Fruit fly (Drosophila melanogaster): ENCODE data around the gene CG7386.

Gene CG7386

dm6 chr3L:6215976-6216786, 26.6 kb downstream of the CG7386 start:
- TF ChIP-seq salr (GFP tag; optimal IDR thresholded peaks at IDR 0.05) (no peak), fkh (GFP tag; optimal IDR thresholded peaks at IDR 0.05) (peak; percentile 97), CG11762 (GFP tag; optimal IDR thresholded peaks at IDR 0.05; ENCODE audit: insufficient read depth) (no peak), Sox14 (GFP tag; optimal IDR thresholded peaks at IDR 0.05) (no peak)

DNA sequence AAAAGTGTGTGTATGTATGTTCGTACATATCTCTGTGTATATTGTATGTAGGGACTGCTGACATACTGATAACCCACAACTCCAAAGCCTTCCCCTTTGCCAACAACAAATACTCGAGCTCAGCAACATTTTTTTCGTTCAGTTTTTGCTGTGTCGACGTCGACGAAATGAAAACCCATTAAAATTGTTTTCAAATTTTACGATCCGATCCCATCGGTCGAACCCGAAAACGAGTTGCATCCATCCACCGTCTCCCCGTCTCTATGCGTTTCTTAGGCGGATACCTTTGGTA, 27.2 kb downstream of the CG7386 start:
- peak; percentile 70 for TF ChIP-seq svp (GFP tag)
- no peak for TF ChIP-seq Sox14 (GFP tag; optimal IDR thresholded peaks at IDR 0.05)
- no peak for TF ChIP-seq Hr38 (GFP tag; optimal IDR thresholded peaks at IDR 0.05)

DNA sequence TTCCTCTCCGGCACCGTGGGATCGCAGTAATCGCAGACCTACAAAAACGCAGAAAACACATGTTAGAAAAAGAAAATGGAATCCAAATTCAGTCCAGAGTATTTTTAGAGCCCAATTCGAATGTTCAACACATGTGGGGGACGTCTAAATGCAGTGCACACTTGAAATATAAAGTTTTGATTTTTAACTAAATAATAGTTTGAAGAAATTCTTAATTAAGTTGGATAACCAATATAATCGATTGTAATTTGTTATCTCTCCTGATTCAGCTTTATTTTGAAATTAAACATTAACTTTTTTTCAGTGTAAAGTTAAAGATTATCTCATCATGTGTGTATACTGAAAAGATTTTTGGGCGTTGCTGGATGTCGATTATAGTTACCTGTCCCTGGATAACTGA, 27.7 kb downstream of the CG7386 start:
- TF ChIP-seq CG16779 (tag; optimal IDR thresholded peaks at IDR 0.05): no peak
- peak; percentile 67 for TF ChIP-seq Met (GFP tag; optimal IDR thresholded peaks at IDR 0.05)
- no peak for TF ChIP-seq CG6854 (GFP tag; optimal IDR thresholded peaks at IDR 0.05)
- peak; percentile 26; the same call in 1 of the 2 replicates for TF ChIP-seq Gug (GFP tag; IDR thresholded peaks at IDR 0.05)
- TF ChIP-seq CG10631 (GFP tag; optimal IDR thresholded peaks at IDR 0.05): peak; percentile 55
- TF ChIP-seq CG8319 (GFP tag; optimal IDR thresholded peaks at IDR 0.05): no peak
- TF ChIP-seq fd59A (GFP tag; optimal IDR thresholded peaks at IDR 0.05): no peak
- no peak for TF ChIP-seq Blimp-1 (GFP tag; optimal IDR thresholded peaks at IDR 0.05)
- TF ChIP-seq CG11902 (GFP tag; optimal IDR thresholded peaks at IDR 0.05): no peak
- no peak for TF ChIP-seq CG6276 (GFP tag; optimal IDR thresholded peaks at IDR 0.05)
- TF ChIP-seq spab (GFP tag; optimal IDR thresholded peaks at IDR 0.05): no peak
- peak; percentile 47; the same call in 2 of the 3 replicates for TF ChIP-seq CG8119 (GFP tag; IDR thresholded peaks at IDR 0.05)
- TF ChIP-seq esn (GFP tag; optimal IDR thresholded peaks at IDR 0.05): peak; percentile 69
- no peak for TF ChIP-seq cyc (GFP tag; optimal IDR thresholded peaks at IDR 0.05)
- TF ChIP-seq CG6792 (GFP tag; optimal IDR thresholded peaks at IDR 0.05): peak; percentile 37
- TF ChIP-seq CG3032 (tag; optimal IDR thresholded peaks at IDR 0.05): no peak
- peak; percentile 29 for TF ChIP-seq vri (GFP tag; optimal IDR thresholded peaks at IDR 0.05)
- TF ChIP-seq fkh (GFP tag; optimal IDR thresholded peaks at IDR 0.05): no peak
- peak; percentile 42 for TF ChIP-seq acj6 (GFP tag; optimal IDR thresholded peaks at IDR 0.05)
- no peak for TF ChIP-seq CG10669 (GFP tag; optimal IDR thresholded peaks at IDR 0.05)
- TF ChIP-seq pdm3 (GFP tag; optimal IDR thresholded peaks at IDR 0.05): no peak
- no peak for TF ChIP-seq net (GFP tag; optimal IDR thresholded peaks at IDR 0.05)
- no peak for TF ChIP-seq salr (GFP tag; optimal IDR thresholded peaks at IDR 0.05)
- TF ChIP-seq CG9139 (GFP tag; optimal IDR thresholded peaks at IDR 0.05): no peak
- peak; percentile 4 for TF ChIP-seq CG34406 (GFP tag; optimal IDR thresholded peaks at IDR 0.05)
- TF ChIP-seq svp (GFP tag): peak; percentile 65
- TF ChIP-seq lz (GFP tag; optimal IDR thresholded peaks at IDR 0.05): no peak
- TF ChIP-seq CG11294 (GFP tag; IDR thresholded peaks at IDR 0.05): no peak
- peak; percentile 29; the same call in 1 of the 2 replicates for TF ChIP-seq CG15336 (GFP tag; IDR thresholded peaks at IDR 0.05)
- no peak for TF ChIP-seq CG7368 (GFP tag; optimal IDR thresholded peaks at IDR 0.05)
- TF ChIP-seq topi (GFP tag; optimal IDR thresholded peaks at IDR 0.05): no peak
- no peak for TF ChIP-seq Hr4 (GFP tag; optimal IDR thresholded peaks at IDR 0.05)
- TF ChIP-seq CG6808 (GFP tag; optimal IDR thresholded peaks at IDR 0.05): no peak
- TF ChIP-seq Lpt (GFP tag; optimal IDR thresholded peaks at IDR 0.05): no peak
- TF ChIP-seq Eip93F (GFP tag; optimal IDR thresholded peaks at IDR 0.05): no peak
- peak; percentile 52 for TF ChIP-seq Hr39 (GFP tag; optimal IDR thresholded peaks at IDR 0.05)
- no peak for TF ChIP-seq Sox15 (GFP tag; optimal IDR thresholded peaks at IDR 0.05)
- TF ChIP-seq CG3919 (GFP tag; optimal IDR thresholded peaks at IDR 0.05): no peak
- no peak for TF ChIP-seq dsx (GFP tag; optimal IDR thresholded peaks at IDR 0.05; ENCODE audit: poor library complexity, severe bottlenecking)
- peak; percentile 30 for TF ChIP-seq CG8632 (GFP tag; optimal IDR thresholded peaks at IDR 0.05)
- peak; percentile 35 for TF ChIP-seq CG31627 (GFP tag; optimal IDR thresholded peaks at IDR 0.05)
- TF ChIP-seq CG6163 (GFP tag; IDR thresholded peaks at IDR 0.05): 0 out of 3 replicates have a peak, but pooled peaks have one; percentile 35
- no peak for TF ChIP-seq ss (GFP tag; optimal IDR thresholded peaks at IDR 0.05)
- TF ChIP-seq fd85E (GFP tag; optimal IDR thresholded peaks at IDR 0.05): no peak

Measured in whole organism, prepupa.